Worm (Caenorhabditis elegans) whole organism, L4/young adult: Measurements from ENCODE around the gene C06H5.12.
"Not testable (repeated sequence)": the region's sequence is repeated elsewhere in the genome, so short reads cannot be mapped to it uniquely, and the experiment has no call there.

Source experiments
- W03F9.2 ChIP-seq: fragments of 150-350 bp; optimal IDR thresholded peaks from 2 replicates; lab custom pipeline; 2014; ENCODE audit warnings: missing biosample characterization, missing genetic modification characterization
- dao-5 ChIP-seq: sonication (generic microtip); optimal IDR thresholded peaks from 2 replicates; lab custom pipeline; 2016; ENCODE audit warnings: missing genotype, missing genetic modification characterization, moderate library complexity, missing compliant biosample characterization
- him-1 ChIP-seq: sonication (generic microtip); optimal IDR thresholded peaks from 2 replicates; lab custom pipeline; 2016; ENCODE audit warnings: missing genotype, missing genetic modification reagents, missing genetic modification characterization, missing compliant biosample characterization

Gene C06H5.12

DNA sequence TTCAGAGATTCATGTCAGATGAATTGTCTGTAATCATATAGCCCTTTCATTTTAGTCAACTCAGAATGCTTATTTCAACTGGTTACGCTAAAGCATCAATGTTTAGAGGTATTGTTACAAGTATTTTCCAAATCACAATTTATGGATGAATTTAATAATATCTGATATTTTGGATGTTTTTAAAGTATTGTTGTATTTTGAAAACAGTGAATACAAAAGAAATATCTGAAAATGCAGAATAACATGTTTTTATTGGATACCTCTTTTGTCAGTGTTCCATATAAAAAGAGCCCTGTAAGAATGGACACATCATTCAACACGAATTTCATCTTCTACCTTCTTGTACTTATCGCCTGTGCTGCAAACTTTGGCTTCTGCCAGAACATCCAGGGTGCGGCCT lies at the start of gene C06H5.12:
TSS of gene C06H5.12 (plus strand) at position 301 of the 400 bp plus-strand sequence.
- not testable (repeated sequence) for TF ChIP-seq dao-5, W03F9.2, him-1 (tag; lab: Kevin White, UChicago)

ce11 chrV:17845370-17845967 lies 49.1 kb upstream of the C06H5.12 start:
- no peak for TF ChIP-seq W03F9.2 (tag; lab: Kevin White, UChicago)
- no peak for TF ChIP-seq him-1 (tag; lab: Kevin White, UChicago)
- TF ChIP-seq dao-5 (tag; lab: Kevin White, UChicago), result no peak

- TF ChIP-seq him-1 (tag; lab: Kevin White, UChicago) (no peak), W03F9.2 (tag; lab: Kevin White, UChicago) (no peak), dao-5 (tag; lab: Kevin White, UChicago) (no peak)
These were observed 38.7 kb upstream of the C06H5.12 start, which contains the start of gene tcc-1 for ce11 chrV:17855889-17856288. Gene tcc-1 (minus strand): TSS chrV:17855989.

- TF ChIP-seq dao-5 (tag; lab: Kevin White, UChicago), result no peak
- TF ChIP-seq W03F9.2 (tag; lab: Kevin White, UChicago), result no peak
- peak; percentile 71 for TF ChIP-seq him-1 (tag; lab: Kevin White, UChicago)
These were observed 36.7 kb upstream of the C06H5.12 start for ce11 chrV:17857901-17858300.

DNA sequence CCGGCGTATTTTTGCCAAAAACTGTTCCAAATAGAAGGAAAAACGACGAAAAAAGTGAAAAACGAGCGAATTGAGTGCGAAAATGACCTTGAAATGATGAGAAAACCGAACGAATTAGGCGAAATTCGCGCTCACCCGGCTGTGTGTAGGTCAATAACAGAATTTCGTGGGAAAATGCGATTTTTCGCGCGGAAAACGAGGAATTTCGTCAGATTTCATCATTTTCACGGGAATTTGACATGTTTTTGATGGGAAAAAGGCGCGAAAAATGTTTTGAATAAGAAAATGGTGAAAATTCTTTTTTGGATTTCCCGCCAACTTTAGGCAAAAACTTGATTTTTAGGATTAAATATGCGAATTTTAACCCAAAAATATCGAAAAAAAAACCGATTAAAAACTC lies 35.5 kb upstream of the C06H5.12 start:
- TF ChIP-seq him-1 (tag; lab: Kevin White, UChicago) (no peak), dao-5 (tag; lab: Kevin White, UChicago) (no peak), W03F9.2 (tag; lab: Kevin White, UChicago) (no peak)

- no peak for TF ChIP-seq him-1 (tag; lab: Kevin White, UChicago)
These were observed 35.1 kb upstream of the C06H5.12 start for ce11 chrV:17859519-17859918.

- not testable (repeated sequence) for TF ChIP-seq W03F9.2, dao-5, him-1 (tag; lab: Kevin White, UChicago)
These were observed 29.3 kb upstream of the C06H5.12 start, which contains the start of gene Y59A8A.8 for ce11 chrV:17865309-17865708. Gene Y59A8A.8 (plus strand): TSS chrV:17865609.

DNA sequence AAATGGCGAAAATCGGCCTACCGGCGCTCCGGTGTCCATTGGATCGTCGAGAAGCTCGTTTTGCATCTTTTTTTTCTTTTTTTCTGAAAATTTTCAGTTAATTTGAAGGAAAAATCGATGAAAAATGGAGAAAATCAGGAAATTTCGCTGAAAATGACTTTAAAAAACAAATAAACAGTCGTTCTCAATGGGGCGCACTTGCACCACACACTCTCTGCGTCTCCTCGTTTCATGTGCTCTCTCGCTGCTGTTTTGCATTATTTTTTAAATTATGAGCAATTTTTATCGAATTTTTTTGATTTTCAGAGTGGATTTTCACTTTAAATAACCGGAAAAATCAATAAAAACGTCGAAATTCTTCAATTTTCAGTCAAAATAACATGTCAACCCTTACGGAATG lies 24.0 kb upstream of the C06H5.12 start, which contains the start of gene csn-1:
TSS of gene csn-1 (minus strand) at position 83 of the 400 bp plus-strand sequence.
- TF ChIP-seq dao-5 (tag; lab: Kevin White, UChicago) (no peak), him-1 (tag; lab: Kevin White, UChicago) (no peak), W03F9.2 (tag; lab: Kevin White, UChicago) (no peak)

DNA sequence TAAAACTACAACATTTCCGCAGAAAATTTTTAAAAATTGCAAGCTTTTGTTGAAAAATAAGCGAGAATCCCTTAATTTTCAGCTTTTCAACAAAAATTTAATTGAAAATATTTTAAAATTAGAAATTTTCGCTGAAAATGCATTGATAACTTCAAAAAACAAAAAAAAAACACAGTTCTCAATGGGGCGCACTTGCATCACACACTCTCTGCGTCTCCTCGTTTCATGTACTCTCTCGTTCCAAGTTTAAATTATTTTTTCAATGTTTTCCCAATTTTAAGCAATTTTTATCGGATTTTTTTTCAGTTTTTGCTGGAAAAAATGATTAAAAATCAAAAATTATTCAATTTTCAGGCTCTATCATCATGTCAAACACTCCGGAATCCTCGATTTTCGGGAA lies 23.5 kb upstream of the C06H5.12 start, which contains the start of gene phf-14:
TSS of gene phf-14 (plus strand) at position 345 of the 400 bp plus-strand sequence.
- TF ChIP-seq him-1 (tag; lab: Kevin White, UChicago) (no peak), W03F9.2 (tag; lab: Kevin White, UChicago) (peak; percentile 76)

- TF ChIP-seq dao-5 (tag; lab: Kevin White, UChicago), result no peak
- TF ChIP-seq him-1 (tag; lab: Kevin White, UChicago), result no peak
- TF ChIP-seq W03F9.2 (tag; lab: Kevin White, UChicago), result no peak
These were observed 5.6 kb upstream of the C06H5.12 start, which contains the start of gene C06H5.6 for ce11 chrV:17888939-17889338. Gene C06H5.6 (minus strand): TSS chrV:17888984.

DNA sequence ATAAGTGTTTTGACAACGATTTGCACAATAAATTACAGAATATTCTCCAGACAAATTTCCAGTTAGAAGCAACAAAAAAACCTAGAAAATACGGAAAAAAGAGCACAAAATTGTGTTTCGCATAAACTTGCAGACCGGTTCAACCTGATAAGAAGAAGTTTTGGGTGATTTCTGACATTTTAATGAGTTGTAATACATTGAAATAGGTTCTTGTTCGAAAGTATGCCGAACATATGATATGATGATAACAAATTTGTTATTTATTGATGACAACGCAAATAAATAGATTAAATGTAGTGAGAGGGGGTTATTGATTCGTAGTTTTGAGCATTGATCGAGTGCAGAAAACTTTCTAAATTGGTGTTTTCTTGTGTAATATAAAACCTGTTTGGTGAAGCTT lies 3.3 kb upstream of the C06H5.12 start:
- TF ChIP-seq W03F9.2 (tag; lab: Kevin White, UChicago), result no peak

DNA sequence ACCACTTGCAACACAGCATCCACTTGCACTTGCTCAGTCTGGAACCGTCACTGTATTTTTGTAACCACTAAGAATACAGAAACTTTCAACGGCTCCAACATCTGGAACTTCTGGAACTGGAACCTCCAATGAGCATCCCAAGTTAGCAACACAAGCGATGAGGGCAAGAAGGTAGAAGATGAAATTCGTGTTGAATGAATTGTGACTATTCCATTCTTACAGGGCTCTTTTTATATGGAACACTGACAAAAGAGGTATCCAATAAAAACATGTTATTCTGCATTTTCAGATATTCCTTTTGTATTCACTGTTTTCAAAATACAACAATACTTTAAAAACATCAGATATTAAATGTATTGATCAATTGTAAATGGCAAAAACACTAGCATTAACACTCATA lies 626 bp upstream of the C06H5.12 start, which contains the start of gene C06H5.11:
TSS of gene C06H5.11 (minus strand) at position 101 of the 400 bp plus-strand sequence.
- TF ChIP-seq dao-5, W03F9.2, him-1 (tag; lab: Kevin White, UChicago): not testable (repeated sequence)

- no peak for TF ChIP-seq W03F9.2 (tag; lab: Kevin White, UChicago)
- TF ChIP-seq him-1 (tag; lab: Kevin White, UChicago), result no peak
- no peak for TF ChIP-seq dao-5 (tag; lab: Kevin White, UChicago)
These were observed 2.3 kb downstream of the C06H5.12 start, which contains the start of gene fbxa-156 for ce11 chrV:17896736-17897353. Gene fbxa-156 (minus strand): TSS chrV:17896786.
